Worm (Caenorhabditis elegans): ENCODE measurements around the gene tag-290.

ce11 chrV:11616813-11617212 is 3.7 kb downstream of the tag-290 start:
- no peak for TF ChIP-seq pros-1 (tag; optimal IDR thresholded peaks at IDR 0.05)
- no peak for TF ChIP-seq hlh-30 (tag; optimal IDR thresholded peaks at IDR 0.05; ENCODE audit: insufficient read depth)
- TF ChIP-seq sdc-2 (tag; optimal IDR thresholded peaks at IDR 0.05): no peak
- TF ChIP-seq ref-2 (tag; optimal IDR thresholded peaks at IDR 0.05): no peak
- no peak for TF ChIP-seq T23F11.4 (GFP tag; optimal IDR thresholded peaks at IDR 0.05)
- no peak for TF ChIP-seq pha-4 (tag; optimal IDR thresholded peaks at IDR 0.05)
- TF ChIP-seq C08G9.2 (tag; optimal IDR thresholded peaks at IDR 0.05): no peak
- no peak for TF ChIP-seq ama-1 (optimal IDR thresholded peaks at IDR 0.05)
- no peak for TF ChIP-seq ceh-9 (tag; optimal IDR thresholded peaks at IDR 0.05)
- no peak for TF ChIP-seq unc-86 (tag; optimal IDR thresholded peaks at IDR 0.05)
